Worm (Caenorhabditis elegans) whole organism, L3 larva: Measurements from ENCODE around the gene rpn-7.

Source experiments
- R02D3.7 ChIP-seq: fragments of 150-350 bp; optimal IDR thresholded peaks from 2 replicates; lab custom pipeline; 2014; ENCODE audit warnings: missing biosample characterization, missing genetic modification characterization
- ZK546.5 ChIP-seq: sonication (generic microtip); optimal IDR thresholded peaks from 2 replicates; lab custom pipeline; 2017; ENCODE audit warnings: missing biosample characterization, missing genetic modification characterization
- ama-1 ChIP-seq: fragments of 150-350 bp; optimal IDR thresholded peaks from 2 replicates; lab custom pipeline; 2018
- ceh-16 ChIP-seq: sonication (generic microtip); optimal IDR thresholded peaks from 2 replicates; lab custom pipeline; 2017; ENCODE audit warnings: missing biosample characterization, missing genetic modification characterization
- daf-12 ChIP-seq: fragments of 150-350 bp; optimal IDR thresholded peaks from 2 replicates; lab custom pipeline; 2014; ENCODE audit warnings: missing biosample characterization, missing genetic modification reagents, missing genetic modification characterization
- egl-5 ChIP-seq: fragments of 150-350 bp; optimal IDR thresholded peaks from 2 replicates; lab custom pipeline; 2017; ENCODE audit warnings: missing biosample characterization, missing genetic modification reagents, missing genetic modification characterization, inconsistent platforms
- elt-1 ChIP-seq: fragments of 150-350 bp; optimal IDR thresholded peaks from 2 replicates; lab custom pipeline; 2014; ENCODE audit warnings: missing biosample characterization, missing genetic modification characterization
- elt-2 ChIP-seq: sonication (generic microtip); optimal IDR thresholded peaks from 2 replicates; lab custom pipeline; 2016; ENCODE audit warnings: missing genetic modification reagents, mild to moderate bottlenecking, missing genetic modification characterization, missing compliant biosample characterization
- eor-1 ChIP-seq, 2 experiments: fragments of 150-350 bp; optimal IDR thresholded peaks; 2 replicates each; lab custom pipeline; 2014 to 2018; ENCODE audit warnings: missing biosample characterization in 2 of 2, missing genetic modification characterization in 2 of 2
- fkh-10 ChIP-seq: sonication (generic microtip); optimal IDR thresholded peaks from 2 replicates; lab custom pipeline; 2017; ENCODE audit warnings: missing biosample characterization, missing genetic modification reagents, missing genetic modification characterization
- fos-1 ChIP-seq: fragments of 150-350 bp; optimal IDR thresholded peaks from 2 replicates; lab custom pipeline; 2014; ENCODE audit warnings: missing biosample characterization, missing genetic modification characterization
- hmg-11 ChIP-seq: sonication (generic microtip); optimal IDR thresholded peaks from 2 replicates; lab custom pipeline; 2016; ENCODE audit warnings: missing genetic modification characterization, missing compliant biosample characterization
- jun-1 ChIP-seq: fragments of 150-350 bp; optimal IDR thresholded peaks from 2 replicates; lab custom pipeline; 2014; ENCODE audit warnings: missing biosample characterization, missing genetic modification reagents, missing genetic modification characterization
- lin-15B ChIP-seq: fragments of 150-350 bp; optimal IDR thresholded peaks from 2 replicates; lab custom pipeline; 2014; ENCODE audit warnings: missing biosample characterization, missing genetic modification characterization
- lin-39 ChIP-seq: fragments of 150-350 bp; optimal IDR thresholded peaks from 2 replicates; lab custom pipeline; 2018; ENCODE audit warnings: missing biosample characterization, missing genetic modification reagents, missing genetic modification characterization
- lsy-12 ChIP-seq: sonication (generic microtip); optimal IDR thresholded peaks from 2 replicates; lab custom pipeline; 2016; ENCODE audit warnings: mild to moderate bottlenecking, missing genetic modification characterization, missing compliant biosample characterization
- mdl-1 ChIP-seq: fragments of 150-350 bp; optimal IDR thresholded peaks from 2 replicates; lab custom pipeline; 2014; ENCODE audit warnings: missing biosample characterization, missing genetic modification characterization
- mml-1 ChIP-seq: fragments of 150-350 bp; sonication (generic microtip); optimal IDR thresholded peaks from 3 replicates; lab custom pipeline; 2014; ENCODE audit warnings: missing biosample characterization, missing genetic modification characterization
- nfya-1 ChIP-seq: sonication (generic microtip); optimal IDR thresholded peaks from 2 replicates; lab custom pipeline; 2017; ENCODE audit warnings: missing genetic modification characterization, mild to moderate bottlenecking, missing compliant biosample characterization, antibody characterized with exemption, moderate library complexity; ENCODE audit not compliant: insufficient read depth
- nhr-12 ChIP-seq: fragments of 150-350 bp; optimal IDR thresholded peaks from 2 replicates; lab custom pipeline; 2014; ENCODE audit warnings: missing biosample characterization, missing genetic modification characterization
- nhr-23 ChIP-seq: fragments of 150-350 bp; optimal IDR thresholded peaks from 2 replicates; lab custom pipeline; 2014; ENCODE audit warnings: missing biosample characterization, missing genetic modification reagents, missing genetic modification characterization
- nhr-237 ChIP-seq: fragments of 150-350 bp; optimal IDR thresholded peaks from 2 replicates; lab custom pipeline; 2014; ENCODE audit warnings: missing biosample characterization, missing genetic modification characterization
- nhr-25 ChIP-seq: sonication (generic microtip); optimal IDR thresholded peaks from 2 replicates; lab custom pipeline; 2017; ENCODE audit warnings: missing biosample characterization, missing genetic modification characterization
- nhr-28 ChIP-seq: fragments of 150-350 bp; optimal IDR thresholded peaks from 2 replicates; lab custom pipeline; 2014; ENCODE audit warnings: missing biosample characterization, missing genetic modification characterization
- nhr-43 ChIP-seq: sonication (generic microtip); optimal IDR thresholded peaks from 2 replicates; lab custom pipeline; 2016; ENCODE audit warnings: mild to moderate bottlenecking, missing genetic modification characterization, missing compliant biosample characterization; ENCODE audit not compliant: poor library complexity, severe bottlenecking
- nhr-67 ChIP-seq: fragments of 150-350 bp; optimal IDR thresholded peaks from 2 replicates; lab custom pipeline; 2014; ENCODE audit warnings: missing biosample characterization, missing genetic modification characterization
- nhr-76 ChIP-seq: fragments of 150-350 bp; sonication (generic microtip); optimal IDR thresholded peaks from 5 replicates; lab custom pipeline; 2014; ENCODE audit warnings: missing biosample characterization, missing genetic modification characterization
- pha-4 ChIP-seq: fragments of 150-350 bp; optimal IDR thresholded peaks from 2 replicates; lab custom pipeline; 2014; ENCODE audit warnings: missing biosample characterization, missing genetic modification reagents, missing genetic modification characterization
- pqm-1 ChIP-seq: fragments of 150-350 bp; optimal IDR thresholded peaks from 2 replicates; lab custom pipeline; 2017; ENCODE audit warnings: missing biosample characterization, missing genetic modification characterization, inconsistent platforms
- sea-2 ChIP-seq: fragments of 150-350 bp; sonication (generic microtip); optimal IDR thresholded peaks from 4 replicates; lab custom pipeline; 2014; ENCODE audit warnings: missing biosample characterization, missing genetic modification reagents, missing genetic modification characterization
- skn-1 ChIP-seq: fragments of 150-350 bp; optimal IDR thresholded peaks from 2 replicates; lab custom pipeline; 2014; ENCODE audit warnings: missing biosample characterization, missing genetic modification characterization
- snpc-4 ChIP-seq: fragments of 150-350 bp; optimal IDR thresholded peaks from 2 replicates; lab custom pipeline; 2014; ENCODE audit warnings: missing biosample characterization, missing genetic modification characterization
- unc-39 ChIP-seq: sonication (generic microtip); optimal IDR thresholded peaks from 4 replicates; lab custom pipeline; 2017; ENCODE audit warnings: missing biosample characterization, missing genetic modification characterization
- unc-62 ChIP-seq: fragments of 150-350 bp; sonication (generic microtip); optimal IDR thresholded peaks from 4 replicates; lab custom pipeline; 2014; ENCODE audit warnings: missing biosample characterization, missing genetic modification reagents, missing genetic modification characterization
- zag-1 ChIP-seq: fragments of 150-350 bp; optimal IDR thresholded peaks from 2 replicates; lab custom pipeline; 2014; ENCODE audit warnings: missing biosample characterization, missing genetic modification characterization
- ztf-11 ChIP-seq: fragments of 150-350 bp; optimal IDR thresholded peaks from 2 replicates; lab custom pipeline; 2014; ENCODE audit warnings: missing biosample characterization, missing genetic modification characterization
- ztf-4 ChIP-seq: fragments of 150-350 bp; optimal IDR thresholded peaks from 2 replicates; lab custom pipeline; 2014; ENCODE audit warnings: missing biosample characterization, missing genetic modification characterization

The rpn-7 gene

ce11 chrIV:9296285-9296684, 20.1 kb upstream of the rpn-7 start, which contains the start of gene F49C12.1:
Gene F49C12.1, minus strand, starts transcription at chrIV:9296354.
- TF ChIP-seq unc-62, result no peak
- TF ChIP-seq nhr-76 (tag; lab: Kevin White, UChicago), result no peak
- no peak for TF ChIP-seq fkh-10
- TF ChIP-seq lsy-12 (tag; lab: Kevin White, UChicago), result no peak
- no peak for TF ChIP-seq mdl-1 (tag; lab: Kevin White, UChicago)
- TF ChIP-seq lin-39, result no peak
- no peak for TF ChIP-seq nhr-67
- TF ChIP-seq nhr-23, result no peak
- TF ChIP-seq hmg-11 (tag; lab: Kevin White, UChicago), result no peak
- TF ChIP-seq lin-15B (tag; lab: Kevin White, UChicago), result no peak
- no peak for TF ChIP-seq nhr-25 (tag; lab: Kevin White, UChicago)
- no peak for TF ChIP-seq mml-1 (tag; lab: Kevin White, UChicago)
- no peak for TF ChIP-seq zag-1 (tag; lab: Kevin White, UChicago)
- TF ChIP-seq ztf-4 (tag; lab: Kevin White, UChicago), result no peak
- no peak for TF ChIP-seq pha-4 (tag; lab: Kevin White, UChicago)
- TF ChIP-seq nhr-237, result no peak

- TF ChIP-seq lin-39, result no peak
- no peak for TF ChIP-seq mml-1 (tag; lab: Kevin White, UChicago)
- no peak for TF ChIP-seq lin-15B (tag; lab: Kevin White, UChicago)
- no peak for TF ChIP-seq ama-1 (lab: Kevin White, UChicago)
- TF ChIP-seq, all 47 proteins: peak for 0
Measured at ce11 chrIV:9299145-9299544, 17.3 kb upstream of the rpn-7 start, which contains the start of gene F49C12.2. Gene F49C12.2, minus strand, starts transcription at chrIV:9299245.

- TF ChIP-seq fkh-10 (no peak), nfya-1 (no peak), ceh-16 (tag; lab: Kevin White, UChicago) (no peak), jun-1 (tag; lab: Kevin White, UChicago) (no peak), elt-1 (tag; lab: Kevin White, UChicago) (no peak), ZK546.5 (tag; lab: Kevin White, UChicago) (no peak)
- TF ChIP-seq, all 47 proteins: peak for 0
Measured at ce11 chrIV:9300127-9300526, 16.3 kb upstream of the rpn-7 start, which contains the start of gene F49C12.3. Gene F49C12.3, plus strand, starts transcription at chrIV:9300427.

- TF ChIP-seq nhr-67, result no peak
- no peak for TF ChIP-seq ZK546.5 (tag; lab: Kevin White, UChicago)
- TF ChIP-seq elt-1 (tag; lab: Kevin White, UChicago), result no peak
Measured at ce11 chrIV:9303994-9304393, 12.4 kb upstream of the rpn-7 start, which contains the start of gene F49C12.4. Gene F49C12.4, minus strand, starts transcription at chrIV:9304094.

ce11 chrIV:9304617-9305016, 11.8 kb upstream of the rpn-7 start, which contains the start of gene F49C12.5:
Gene F49C12.5, plus strand, starts transcription at chrIV:9304917.
- TF ChIP-seq pha-4 (tag; lab: Kevin White, UChicago), result no peak
- TF ChIP-seq elt-2, result no peak
- TF ChIP-seq R02D3.7 (tag; lab: Kevin White, UChicago), result no peak
- TF ChIP-seq nhr-12, result no peak
- TF ChIP-seq snpc-4 (tag; lab: Kevin White, UChicago), result no peak
- TF ChIP-seq lin-39, result no peak
- TF ChIP-seq fos-1, result no peak
- TF ChIP-seq ztf-4 (tag; lab: Kevin White, UChicago), result no peak
- no peak for TF ChIP-seq sea-2 (GFP tag; lab: Kevin White, UChicago)
- TF ChIP-seq nfya-1, result no peak
- no peak for TF ChIP-seq ZK546.5 (tag; lab: Kevin White, UChicago)
- no peak for TF ChIP-seq ama-1 (lab: Kevin White, UChicago)
- no peak for TF ChIP-seq skn-1 (tag; lab: Kevin White, UChicago)
- no peak for TF ChIP-seq unc-39 (tag; lab: Kevin White, UChicago)
- no peak for TF ChIP-seq eor-1 (tag; optimal IDR thresholded peaks at IDR 0.05; lab: Kevin White, UChicago)
- no peak for TF ChIP-seq nhr-28 (tag; lab: Kevin White, UChicago)
- no peak for TF ChIP-seq nhr-76 (tag; lab: Kevin White, UChicago)
- no peak for TF ChIP-seq pqm-1 (tag; lab: Kevin White, UChicago)
- TF ChIP-seq, all 47 proteins: peak for 0

ce11 chrIV:9308975-9309374, 7.5 kb upstream of the rpn-7 start, which contains the start of gene F49C12.6:
Gene F49C12.6, minus strand, starts transcription at chrIV:9309075.
- no peak for TF ChIP-seq egl-5 (tag; lab: Kevin White, UChicago)
- TF ChIP-seq nhr-43, result no peak
- TF ChIP-seq fkh-10, result no peak
- no peak for TF ChIP-seq ztf-11 (tag; lab: Kevin White, UChicago)
- TF ChIP-seq R02D3.7 (tag; lab: Kevin White, UChicago), result no peak
- TF ChIP-seq zag-1 (tag; lab: Kevin White, UChicago), result no peak
- TF ChIP-seq hmg-11 (tag; lab: Kevin White, UChicago), result no peak
- TF ChIP-seq elt-1 (tag; lab: Kevin White, UChicago), result no peak
- TF ChIP-seq daf-12 (tag; lab: Kevin White, UChicago), result no peak
- no peak for TF ChIP-seq lsy-12 (tag; lab: Kevin White, UChicago)
- no peak for TF ChIP-seq nfya-1
